Worm (Caenorhabditis elegans) whole organism, young adult: ENCODE measurements around the gene T08A11.1.

Source experiments
- B0019.2 ChIP-seq: fragments of 200-800 bp; sonication (Bioruptor generic); conservative IDR thresholded peaks from 2 replicates; pipeline ENCODE4 v1.3.6; 2022; ENCODE audit warnings: missing genetic modification reagents, missing genetic modification characterization, missing compliant biosample characterization
- F22D6.2 ChIP-seq: sonication (generic microtip); optimal IDR thresholded peaks from 2 replicates; lab custom pipeline; 2016; ENCODE audit warnings: mild to moderate bottlenecking, missing genetic modification characterization, missing compliant biosample characterization
- F39B2.1 ChIP-seq: fragments of 200-800 bp; sonication (Bioruptor generic); IDR thresholded peaks from 2 replicates; pipeline ENCODE4 v1.3.6; 2022; ENCODE audit warnings: missing genetic modification reagents, missing genetic modification characterization, missing compliant biosample characterization
- F49E8.2 ChIP-seq: sonication (generic microtip); optimal IDR thresholded peaks from 3 replicates; lab custom pipeline; 2017; ENCODE audit warnings: missing genetic modification characterization, mild to moderate bottlenecking, missing compliant biosample characterization, antibody characterized with exemption, moderate library complexity; ENCODE audit not compliant: insufficient read depth
- F55B11.4 ChIP-seq: sonication (generic microtip); optimal IDR thresholded peaks from 2 replicates; lab custom pipeline; 2016; ENCODE audit warnings: missing compliant biosample characterization, missing genetic modification characterization, borderline replicate concordance; ENCODE audit not compliant: insufficient read depth
- K12H6.12 ChIP-seq: fragments of 200-800 bp; sonication (Bioruptor generic); optimal IDR thresholded peaks from 2 replicates; lab custom pipeline; 2018; ENCODE audit warnings: mild to moderate bottlenecking, missing genetic modification characterization, missing compliant biosample characterization
- ama-1 ChIP-seq, 3 experiments: fragments of 150-350 bp in 1 of 3; sonication (generic microtip) in 2 of 3; optimal IDR thresholded peaks; 2 replicates each; lab custom pipeline; 2014 to 2018; ENCODE audit warnings: missing biosample characterization in 2 of 3, missing genetic modification characterization in 2 of 3, missing genetic modification reagents in 2 of 3
- aptf-2 ChIP-seq: fragments of 200-800 bp; sonication (Bioruptor generic); conservative IDR thresholded peaks from 2 replicates; pipeline ENCODE4 v1.3.6; 2022; ENCODE audit warnings: missing genetic modification reagents, missing genetic modification characterization, missing compliant biosample characterization
- atf-7 ChIP-seq: sonication (generic microtip); optimal IDR thresholded peaks from 2 replicates; lab custom pipeline; 2017; ENCODE audit warnings: mild to moderate bottlenecking, missing genetic modification characterization, missing compliant biosample characterization
- attf-3 ChIP-seq: fragments of 200-800 bp; sonication (Bioruptor generic); conservative IDR thresholded peaks from 2 replicates; pipeline ENCODE4 v1.3.6; 2022; ENCODE audit warnings: missing genetic modification reagents, missing genetic modification characterization, missing compliant biosample characterization
- cebp-1 ChIP-seq, 2 experiments: fragments of 200-800 bp in 1 of 2; sonication (Bioruptor generic) in 1 of 2; sonication (generic microtip) in 1 of 2; IDR thresholded peaks in 1 of 2; optimal IDR thresholded peaks in 1 of 2; 2 replicates each; pipeline versions ENCODE4 v1.3.6 to Lab custom; 2017 to 2022; ENCODE audit warnings: missing compliant biosample characterization in 2 of 2, missing genetic modification characterization in 2 of 2, mild to moderate bottlenecking in 1 of 2, missing genetic modification reagents in 1 of 2, moderate library complexity in 1 of 2
- ceh-100 ChIP-seq: fragments of 200-800 bp; sonication (Bioruptor generic); IDR thresholded peaks from 2 replicates; pipeline ENCODE4 v1.3.6; 2022; ENCODE audit warnings: missing genetic modification reagents, missing genetic modification characterization, missing compliant biosample characterization
- chd-7 ChIP-seq: sonication (generic microtip); optimal IDR thresholded peaks from 2 replicates; lab custom pipeline; 2016; ENCODE audit warnings: mild to moderate bottlenecking, missing genetic modification characterization, moderate library complexity, missing compliant biosample characterization
- dpff-1 ChIP-seq: sonication (generic microtip); optimal IDR thresholded peaks from 2 replicates; lab custom pipeline; 2017; ENCODE audit warnings: mild to moderate bottlenecking, missing genetic modification characterization, missing compliant biosample characterization
- egl-18 ChIP-seq: fragments of 200-800 bp; sonication (Bioruptor generic); IDR thresholded peaks from 2 replicates; pipeline ENCODE4 v1.3.6; 2022; ENCODE audit warnings: missing genetic modification reagents, missing genetic modification characterization, missing compliant biosample characterization
- ets-4 ChIP-seq: fragments of 200-800 bp; sonication (Bioruptor generic); optimal IDR thresholded peaks from 2 replicates; lab custom pipeline; 2018; ENCODE audit warnings: mild to moderate bottlenecking, missing genetic modification characterization, missing compliant biosample characterization
- gei-17 ChIP-seq: fragments of 200-800 bp; sonication (Bioruptor generic); optimal IDR thresholded peaks from 2 replicates; lab custom pipeline; 2018; ENCODE audit warnings: mild to moderate bottlenecking, missing genetic modification characterization, missing compliant biosample characterization
- him-1 ChIP-seq: sonication (generic microtip); optimal IDR thresholded peaks from 2 replicates; lab custom pipeline; 2016; ENCODE audit warnings: missing genotype, missing genetic modification reagents, missing genetic modification characterization, missing compliant biosample characterization
- hmg-1.2 ChIP-seq: fragments of 200-800 bp; sonication (Bioruptor generic); IDR thresholded peaks from 2 replicates; pipeline ENCODE4 v1.3.6; 2022; ENCODE audit warnings: missing genetic modification reagents, missing genetic modification characterization, missing compliant biosample characterization
- hrde-1 ChIP-seq: sonication (generic microtip); optimal IDR thresholded peaks from 2 replicates; lab custom pipeline; 2016; ENCODE audit warnings: missing genetic modification characterization, mild to moderate bottlenecking, missing compliant biosample characterization, moderate library complexity, missing genotype, missing genetic modification reagents, borderline replicate concordance
- hsf-1 ChIP-seq: fragments of 200-800 bp; sonication (Bioruptor generic); IDR thresholded peaks from 2 replicates; pipeline ENCODE4 v1.3.6; 2022; ENCODE audit warnings: missing genetic modification reagents, missing genetic modification characterization, missing compliant biosample characterization
- lin-35 ChIP-seq, 3 experiments: fragments of 150-350 bp in 2 of 3; sonication (generic microtip) in 1 of 3; optimal IDR thresholded peaks; 2 replicates each; lab custom pipeline; 2014 to 2018; ENCODE audit warnings: missing biosample characterization in 3 of 3, missing genetic modification characterization in 3 of 3, missing genetic modification reagents in 3 of 3
- lin-54 ChIP-seq: fragments of 200-800 bp; sonication (Bioruptor generic); optimal IDR thresholded peaks from 2 replicates; lab custom pipeline; 2018; ENCODE audit warnings: mild to moderate bottlenecking, missing genetic modification characterization, missing compliant biosample characterization
- lir-1 ChIP-seq: fragments of 200-800 bp; sonication (Bioruptor generic); conservative IDR thresholded peaks from 2 replicates; pipeline ENCODE4 v1.3.6; 2022; ENCODE audit warnings: missing genetic modification reagents, missing genetic modification characterization, missing compliant biosample characterization
- lsy-27 ChIP-seq: sonication (generic microtip); optimal IDR thresholded peaks from 2 replicates; lab custom pipeline; 2017; ENCODE audit warnings: missing genetic modification characterization, mild to moderate bottlenecking, missing compliant biosample characterization, antibody characterized with exemption, missing genotype, borderline replicate concordance; ENCODE audit not compliant: insufficient read depth
- mxl-1 ChIP-seq: sonication (generic microtip); optimal IDR thresholded peaks from 2 replicates; lab custom pipeline; 2016; ENCODE audit warnings: missing genetic modification characterization, missing compliant biosample characterization
- nfya-1 ChIP-seq: sonication (generic microtip); optimal IDR thresholded peaks from 2 replicates; lab custom pipeline; 2017; ENCODE audit warnings: antibody characterized with exemption, missing compliant biosample characterization, missing genetic modification characterization, borderline replicate concordance; ENCODE audit not compliant: insufficient read depth
- nhr-120 ChIP-seq: fragments of 200-800 bp; sonication (Bioruptor generic); IDR thresholded peaks from 2 replicates; pipeline ENCODE4 v1.3.6; 2022; ENCODE audit warnings: missing genetic modification characterization, missing compliant biosample characterization
- nhr-179 ChIP-seq: sonication (generic microtip); optimal IDR thresholded peaks from 2 replicates; lab custom pipeline; 2016; ENCODE audit warnings: mild to moderate bottlenecking, missing genetic modification characterization, missing compliant biosample characterization
- nhr-27 ChIP-seq: fragments of 200-800 bp; sonication (Bioruptor generic); optimal IDR thresholded peaks from 2 replicates; lab custom pipeline; 2018; ENCODE audit warnings: mild to moderate bottlenecking, missing genetic modification characterization, moderate library complexity, missing compliant biosample characterization
- nhr-80 ChIP-seq: sonication (generic microtip); optimal IDR thresholded peaks from 2 replicates; lab custom pipeline; 2016; ENCODE audit warnings: missing genetic modification characterization, missing compliant biosample characterization
- pbrm-1 ChIP-seq: fragments of 200-800 bp; sonication (Bioruptor generic); IDR thresholded peaks from 2 replicates; pipeline ENCODE4 v1.3.6; 2022; ENCODE audit warnings: missing genetic modification reagents, missing genetic modification characterization, missing compliant biosample characterization
- pha-4 ChIP-seq: fragments of 150-350 bp; sonication (generic microtip); optimal IDR thresholded peaks from 2 replicates; lab custom pipeline; 2014; ENCODE audit warnings: missing biosample characterization, missing genetic modification reagents, missing genetic modification characterization
- repo-1 ChIP-seq: sonication (generic microtip); optimal IDR thresholded peaks from 2 replicates; lab custom pipeline; 2017; ENCODE audit warnings: mild to moderate bottlenecking, missing genetic modification characterization, missing compliant biosample characterization
- snpc-1.3 ChIP-seq: sonication (generic microtip); optimal IDR thresholded peaks from 2 replicates; lab custom pipeline; 2017; ENCODE audit warnings: missing genetic modification characterization, mild to moderate bottlenecking, missing compliant biosample characterization, antibody characterized with exemption, moderate library complexity, missing genotype, missing genetic modification reagents; ENCODE audit not compliant: insufficient read depth
- snpc-4 ChIP-seq, 5 experiments: fragments of 150-350 bp in 1 of 5; sonication (generic microtip) in 4 of 5; optimal IDR thresholded peaks; 2 replicates each; lab custom pipeline; 2014 to 2018; ENCODE audit warnings: missing genetic modification characterization in 5 of 5, missing biosample characterization in 3 of 5, antibody characterized with exemption in 2 of 5, mild to moderate bottlenecking in 2 of 5, missing compliant biosample characterization in 2 of 5, missing genotype in 2 of 5, moderate library complexity in 2 of 5, missing genetic modification reagents in 1 of 5
- zfh-2 ChIP-seq: fragments of 200-800 bp; sonication (Bioruptor generic); conservative IDR thresholded peaks from 2 replicates; pipeline ENCODE4 v1.3.6; 2022; ENCODE audit warnings: missing genetic modification reagents, missing genetic modification characterization, missing compliant biosample characterization
- ztf-22 ChIP-seq: fragments of 200-800 bp; sonication (Bioruptor generic); optimal IDR thresholded peaks from 2 replicates; lab custom pipeline; 2018; ENCODE audit warnings: mild to moderate bottlenecking, missing genetic modification characterization, moderate library complexity, missing compliant biosample characterization
- ztf-25 ChIP-seq: fragments of 200-800 bp; sonication (Bioruptor generic); IDR thresholded peaks from 2 replicates; pipeline ENCODE4 v1.3.6; 2022; ENCODE audit warnings: missing genetic modification reagents, missing genetic modification characterization, missing compliant biosample characterization

T08A11.1 gene

ce11 chrIII:4243461-4243860 lies 19.5 kb downstream of the T08A11.1 start, which contains the start of gene mrpl-21:
Gene mrpl-21 (minus strand): TSS chrIII:4243561.
- TF ChIP-seq attf-3 (no peak), chd-7 (no peak), F22D6.2 (tag; lab: Kevin White, UChicago) (no peak), mxl-1 (tag; lab: Kevin White, UChicago) (no peak), F55B11.4 (no peak)

- TF ChIP-seq cebp-1 (GFP tag; IDR thresholded peaks at IDR 0.05; lab: Robert Waterston, UW), result peak; percentile 72; the same call in 1 of the 2 replicates
- peak; percentile 94 for TF ChIP-seq cebp-1 (tag; optimal IDR thresholded peaks at IDR 0.05; lab: Kevin White, UChicago)
- no peak for TF ChIP-seq hmg-1.2 (GFP tag; lab: Robert Waterston, UW)
- peak; percentile 76 for TF ChIP-seq him-1 (tag; lab: Kevin White, UChicago)
- TF ChIP-seq hrde-1 (tag; lab: Kevin White, UChicago), result no peak
- no peak for TF ChIP-seq nhr-179 (tag; lab: Kevin White, UChicago)
- no peak for TF ChIP-seq ama-1 (optimal IDR thresholded peaks at IDR 0.05; lab: Kevin White, UChicago)
- no peak for TF ChIP-seq ama-1 (GFP tag; optimal IDR thresholded peaks at IDR 0.05; lab: Kevin White, UChicago)
These were observed 20.6 kb downstream of the T08A11.1 start, which contains the start of gene F43C1.7 for ce11 chrIII:4242225-4242862. Gene F43C1.7 (minus strand): TSS chrIII:4242575.

ce11 chrIII:4241181-4241580 lies 21.8 kb downstream of the T08A11.1 start:
- no peak for TF ChIP-seq snpc-1.3 (tag; lab: Kevin White, UChicago)
- no peak for TF ChIP-seq B0019.2
- no peak for TF ChIP-seq nfya-1 (tag; lab: Kevin White, UChicago)
- TF ChIP-seq ztf-22, result no peak
- TF ChIP-seq lin-54 (GFP tag; lab: Kevin White, UChicago), result no peak
- TF ChIP-seq ztf-25 (GFP tag; lab: Robert Waterston, UW), result no peak
- TF ChIP-seq nhr-120 (GFP tag; lab: Robert Waterston, UW), result no peak
- TF ChIP-seq ets-4 (GFP tag; lab: Kevin White, UChicago), result no peak
- no peak for TF ChIP-seq nhr-27 (tag; lab: Kevin White, UChicago)
- TF ChIP-seq repo-1 (tag; lab: Kevin White, UChicago), result no peak
- no peak for TF ChIP-seq snpc-4 (GFP tag; optimal IDR thresholded peaks at IDR 0.05; lab: Kevin White, UChicago)
- TF ChIP-seq snpc-4 (tag; optimal IDR thresholded peaks at IDR 0.05; lab: Kevin White, UChicago), result no peak
- no peak for TF ChIP-seq F39B2.1 (GFP tag; lab: Robert Waterston, UW)
- TF ChIP-seq F49E8.2, result no peak
- no peak for TF ChIP-seq zfh-2 (GFP tag; lab: Robert Waterston, UW)
- TF ChIP-seq gei-17 (GFP tag; lab: Kevin White, UChicago), result no peak

- TF ChIP-seq cebp-1 (GFP tag; IDR thresholded peaks at IDR 0.05; lab: Robert Waterston, UW), result no peak
- TF ChIP-seq cebp-1 (tag; optimal IDR thresholded peaks at IDR 0.05; lab: Kevin White, UChicago), result peak; percentile 18
- no peak for TF ChIP-seq nhr-27 (tag; lab: Kevin White, UChicago)
- no peak for TF ChIP-seq lir-1 (GFP tag; lab: Robert Waterston, UW)
- TF ChIP-seq nhr-80 (tag; lab: Kevin White, UChicago), result peak; percentile 78
These were observed 22.8 kb downstream of the T08A11.1 start for ce11 chrIII:4240126-4240525.

- peak; percentile 72 for TF ChIP-seq pha-4 (tag; lab: Kevin White, UChicago)
- TF ChIP-seq pbrm-1, result peak; percentile 71; the same call in 1 of the 2 replicates
- TF ChIP-seq K12H6.12 (tag; lab: Kevin White, UChicago), result peak; percentile 88
- TF ChIP-seq repo-1 (tag; lab: Kevin White, UChicago), result no peak
- no peak for TF ChIP-seq egl-18
- peak; percentile 93 for TF ChIP-seq aptf-2 (GFP tag; lab: Robert Waterston, UW)
- peak in 1 of 3 experiments; percentile 46 for TF ChIP-seq lin-35 (GFP tag; optimal IDR thresholded peaks at IDR 0.05; lab: Kevin White, UChicago)
- no peak for TF ChIP-seq ceh-100 (GFP tag; lab: Robert Waterston, UW)
- peak; percentile 28 for TF ChIP-seq lsy-27 (tag; lab: Kevin White, UChicago)
- TF ChIP-seq dpff-1, result no peak
- peak; percentile 91 for TF ChIP-seq atf-7 (tag; lab: Kevin White, UChicago)
- no peak for TF ChIP-seq hsf-1 (GFP tag; lab: Robert Waterston, UW)
These were observed 25.3 kb downstream of the T08A11.1 start for ce11 chrIII:4237660-4238059.
